Worm (Caenorhabditis elegans) whole organism, young adult: ENCODE results near the gene cah-2.

Experiments
- C06A6.2 ChIP-seq: fragments of 200-800 bp; sonication (Bioruptor generic); conservative IDR thresholded peaks from 2 replicates; pipeline ENCODE4 v1.3.6; 2022; ENCODE audit warnings: missing genetic modification characterization, missing compliant biosample characterization
- C17E4.6 ChIP-seq: fragments of 200-800 bp; sonication (Bioruptor generic); IDR thresholded peaks from 2 replicates; pipeline ENCODE4 v1.3.6; 2022; ENCODE audit warnings: missing genetic modification reagents, missing genetic modification characterization, missing compliant biosample characterization
- F10E7.11 ChIP-seq: sonication (generic microtip); optimal IDR thresholded peaks from 2 replicates; lab custom pipeline; 2017; ENCODE audit warnings: mild to moderate bottlenecking, missing genetic modification characterization, moderate library complexity, missing compliant biosample characterization
- F39B2.1 ChIP-seq: fragments of 200-800 bp; sonication (Bioruptor generic); IDR thresholded peaks from 2 replicates; pipeline ENCODE4 v1.3.6; 2022; ENCODE audit warnings: missing genetic modification reagents, missing genetic modification characterization, missing compliant biosample characterization
- F57C9.4 ChIP-seq: sonication (generic microtip); optimal IDR thresholded peaks from 2 replicates; lab custom pipeline; 2017; ENCODE audit warnings: mild to moderate bottlenecking, missing genetic modification characterization, missing compliant biosample characterization
- Y53G8AR.9 ChIP-seq: fragments of 200-800 bp; sonication (Bioruptor generic); conservative IDR thresholded peaks from 2 replicates; pipeline ENCODE4 v1.3.6; 2022; ENCODE audit warnings: missing genetic modification reagents, missing genetic modification characterization, missing compliant biosample characterization
- Y56A3A.18 ChIP-seq: fragments of 200-800 bp; sonication (Bioruptor generic); IDR thresholded peaks from 2 replicates; pipeline ENCODE4 v1.3.6; 2022; ENCODE audit warnings: missing genetic modification reagents, missing genetic modification characterization, missing compliant biosample characterization
- Y67H2A.10 ChIP-seq: fragments of 200-800 bp; sonication (Bioruptor generic); conservative IDR thresholded peaks from 2 replicates; pipeline ENCODE4 v1.3.6; 2022; ENCODE audit warnings: missing genetic modification reagents, missing genetic modification characterization, missing compliant biosample characterization
- Y95B8A.8 ChIP-seq: fragments of 200-800 bp; sonication (Bioruptor generic); IDR thresholded peaks from 2 replicates; pipeline ENCODE4 v1.3.6; 2022; ENCODE audit warnings: missing genetic modification reagents, missing genetic modification characterization, missing compliant biosample characterization
- akir-1 ChIP-seq: fragments of 200-800 bp; sonication (Bioruptor generic); optimal IDR thresholded peaks from 2 replicates; lab custom pipeline; 2018; ENCODE audit warnings: mild to moderate bottlenecking, missing genetic modification characterization, moderate library complexity, missing compliant biosample characterization
- aptf-2 ChIP-seq: fragments of 200-800 bp; sonication (Bioruptor generic); conservative IDR thresholded peaks from 2 replicates; pipeline ENCODE4 v1.3.6; 2022; ENCODE audit warnings: missing genetic modification reagents, missing genetic modification characterization, missing compliant biosample characterization
- aptf-3 ChIP-seq: fragments of 200-800 bp; sonication (Bioruptor generic); IDR thresholded peaks from 2 replicates; pipeline ENCODE4 v1.3.6; 2022; ENCODE audit warnings: missing genetic modification characterization, missing compliant biosample characterization
- athp-1 ChIP-seq: sonication (generic microtip); optimal IDR thresholded peaks from 2 replicates; lab custom pipeline; 2017; ENCODE audit warnings: mild to moderate bottlenecking, missing genetic modification characterization, missing compliant biosample characterization
- attf-6 ChIP-seq: fragments of 200-800 bp; sonication (Bioruptor generic); IDR thresholded peaks from 2 replicates; pipeline ENCODE4 v1.3.6; 2022; ENCODE audit warnings: missing genetic modification reagents, missing genetic modification characterization, missing compliant biosample characterization
- bed-1 ChIP-seq: fragments of 200-800 bp; sonication (Bioruptor generic); IDR thresholded peaks from 2 replicates; pipeline ENCODE4 v1.3.6; 2022; ENCODE audit warnings: missing genetic modification reagents, missing genetic modification characterization, missing compliant biosample characterization
- cebp-1 ChIP-seq, 2 experiments: fragments of 200-800 bp in 1 of 2; sonication (Bioruptor generic) in 1 of 2; sonication (generic microtip) in 1 of 2; IDR thresholded peaks in 1 of 2; optimal IDR thresholded peaks in 1 of 2; 2 replicates each; pipeline versions ENCODE4 v1.3.6 to Lab custom; 2017 to 2022; ENCODE audit warnings: missing compliant biosample characterization in 2 of 2, missing genetic modification characterization in 2 of 2, mild to moderate bottlenecking in 1 of 2, missing genetic modification reagents in 1 of 2, moderate library complexity in 1 of 2
- ceh-27 ChIP-seq: fragments of 200-800 bp; sonication (Bioruptor generic); optimal IDR thresholded peaks from 2 replicates; lab custom pipeline; 2018; ENCODE audit warnings: mild to moderate bottlenecking, missing genetic modification characterization, moderate library complexity, missing compliant biosample characterization
- ceh-58 ChIP-seq: fragments of 200-800 bp; sonication (Bioruptor generic); IDR thresholded peaks from 2 replicates; pipeline ENCODE4 v1.3.6; 2022; ENCODE audit warnings: missing genetic modification characterization, missing compliant biosample characterization
- ceh-79 ChIP-seq: sonication (generic microtip); optimal IDR thresholded peaks from 2 replicates; lab custom pipeline; 2017; ENCODE audit warnings: mild to moderate bottlenecking, missing genetic modification characterization, missing compliant biosample characterization
- chd-7 ChIP-seq: sonication (generic microtip); optimal IDR thresholded peaks from 2 replicates; lab custom pipeline; 2016; ENCODE audit warnings: mild to moderate bottlenecking, missing genetic modification characterization, moderate library complexity, missing compliant biosample characterization
- dox-1 ChIP-seq: fragments of 200-800 bp; sonication (Bioruptor generic); IDR thresholded peaks from 2 replicates; pipeline ENCODE4 v1.3.6; 2022; ENCODE audit warnings: missing genetic modification reagents, missing genetic modification characterization, missing compliant biosample characterization
- egrh-3 ChIP-seq: fragments of 200-800 bp; sonication (Bioruptor generic); IDR thresholded peaks from 2 replicates; pipeline ENCODE4 v1.3.6; 2022; ENCODE audit warnings: missing genetic modification reagents, missing genetic modification characterization, missing compliant biosample characterization
- ekl-4 ChIP-seq: fragments of 200-800 bp; sonication (Bioruptor generic); IDR thresholded peaks from 2 replicates; pipeline ENCODE4 v1.3.6; 2022; ENCODE audit warnings: missing genetic modification reagents, missing genetic modification characterization, missing compliant biosample characterization
- hlh-26 ChIP-seq: fragments of 200-800 bp; sonication (Bioruptor generic); conservative IDR thresholded peaks from 2 replicates; pipeline ENCODE4 v1.3.6; 2022; ENCODE audit warnings: missing genetic modification reagents, missing genetic modification characterization, missing compliant biosample characterization
- hmg-20 ChIP-seq: fragments of 200-800 bp; sonication (Bioruptor generic); IDR thresholded peaks from 2 replicates; pipeline ENCODE4 v1.3.6; 2022; ENCODE audit warnings: missing genetic modification reagents, missing genetic modification characterization, missing compliant biosample characterization
- let-607 ChIP-seq, 2 experiments: fragments of 200-800 bp in 1 of 2; sonication (Bioruptor generic) in 1 of 2; sonication (generic microtip) in 1 of 2; optimal IDR thresholded peaks; 2 replicates each; lab custom pipeline; 2016 to 2018; ENCODE audit warnings: mild to moderate bottlenecking in 2 of 2, missing compliant biosample characterization in 2 of 2, missing genetic modification characterization in 2 of 2, moderate library complexity in 2 of 2, missing genotype in 1 of 2
- madf-10 ChIP-seq: sonication (generic microtip); optimal IDR thresholded peaks from 2 replicates; lab custom pipeline; 2016; ENCODE audit warnings: mild to moderate bottlenecking, missing genetic modification characterization, missing compliant biosample characterization
- mes-4 ChIP-seq: sonication (generic microtip); optimal IDR thresholded peaks from 2 replicates; lab custom pipeline; 2016; ENCODE audit warnings: missing genotype, missing genetic modification characterization, missing compliant biosample characterization
- mxl-1 ChIP-seq: sonication (generic microtip); optimal IDR thresholded peaks from 2 replicates; lab custom pipeline; 2016; ENCODE audit warnings: missing genetic modification characterization, missing compliant biosample characterization
- nhr-179 ChIP-seq: sonication (generic microtip); optimal IDR thresholded peaks from 2 replicates; lab custom pipeline; 2016; ENCODE audit warnings: mild to moderate bottlenecking, missing genetic modification characterization, missing compliant biosample characterization
- nhr-80 ChIP-seq: sonication (generic microtip); optimal IDR thresholded peaks from 2 replicates; lab custom pipeline; 2016; ENCODE audit warnings: missing genetic modification characterization, missing compliant biosample characterization
- nhr-90 ChIP-seq: sonication (generic microtip); optimal IDR thresholded peaks from 2 replicates; lab custom pipeline; 2016; ENCODE audit warnings: missing genotype, mild to moderate bottlenecking, missing genetic modification characterization, missing compliant biosample characterization
- pbrm-1 ChIP-seq: fragments of 200-800 bp; sonication (Bioruptor generic); IDR thresholded peaks from 2 replicates; pipeline ENCODE4 v1.3.6; 2022; ENCODE audit warnings: missing genetic modification reagents, missing genetic modification characterization, missing compliant biosample characterization
- pha-4 ChIP-seq: fragments of 150-350 bp; sonication (generic microtip); optimal IDR thresholded peaks from 2 replicates; lab custom pipeline; 2014; ENCODE audit warnings: missing biosample characterization, missing genetic modification reagents, missing genetic modification characterization
- rcor-1 ChIP-seq: fragments of 200-800 bp; sonication (Bioruptor generic); IDR thresholded peaks from 2 replicates; pipeline ENCODE4 v1.3.6; 2022; ENCODE audit warnings: missing genetic modification reagents, missing genetic modification characterization, missing compliant biosample characterization
- rec-8 ChIP-seq, 2 experiments: sonication (generic microtip); optimal IDR thresholded peaks; 2 replicates each; lab custom pipeline; 2016; ENCODE audit warnings: mild to moderate bottlenecking in 2 of 2, missing genetic modification characterization in 2 of 2, missing genetic modification reagents in 2 of 2, missing genotype in 2 of 2, missing biosample characterization in 1 of 2, missing compliant biosample characterization in 1 of 2, moderate library complexity in 1 of 2
- repo-1 ChIP-seq: sonication (generic microtip); optimal IDR thresholded peaks from 2 replicates; lab custom pipeline; 2017; ENCODE audit warnings: mild to moderate bottlenecking, missing genetic modification characterization, missing compliant biosample characterization
- rpc-1 ChIP-seq, 2 experiments: fragments of 150-350 bp in 1 of 2; sonication (generic microtip) in 1 of 2; optimal IDR thresholded peaks; 2 replicates each; lab custom pipeline; 2014 to 2018; ENCODE audit warnings: missing biosample characterization in 1 of 2, missing genetic modification characterization in 1 of 2, missing genetic modification reagents in 1 of 2, missing genotype in 1 of 2
- sdz-38 ChIP-seq: sonication (generic microtip); optimal IDR thresholded peaks from 2 replicates; lab custom pipeline; 2016; ENCODE audit warnings: missing genotype, missing genetic modification characterization, missing compliant biosample characterization
- sea-2 ChIP-seq: fragments of 200-800 bp; sonication (Bioruptor generic); IDR thresholded peaks from 2 replicates; pipeline ENCODE4 v1.3.6; 2022; ENCODE audit warnings: missing genetic modification characterization, missing compliant biosample characterization
- snpc-1.3 ChIP-seq: sonication (generic microtip); optimal IDR thresholded peaks from 2 replicates; lab custom pipeline; 2017; ENCODE audit warnings: missing genetic modification characterization, mild to moderate bottlenecking, missing compliant biosample characterization, antibody characterized with exemption, moderate library complexity, missing genotype, missing genetic modification reagents; ENCODE audit not compliant: insufficient read depth
- snpc-3.4 ChIP-seq: sonication (generic microtip); optimal IDR thresholded peaks from 2 replicates; lab custom pipeline; 2017; ENCODE audit warnings: missing genetic modification characterization, mild to moderate bottlenecking, missing compliant biosample characterization, antibody characterized with exemption, moderate library complexity, missing genotype, missing genetic modification reagents
- snpc-4 ChIP-seq, 5 experiments: fragments of 150-350 bp in 1 of 5; sonication (generic microtip) in 4 of 5; optimal IDR thresholded peaks; 2 replicates each; lab custom pipeline; 2014 to 2018; ENCODE audit warnings: missing genetic modification characterization in 5 of 5, missing biosample characterization in 3 of 5, antibody characterized with exemption in 2 of 5, mild to moderate bottlenecking in 2 of 5, missing compliant biosample characterization in 2 of 5, missing genotype in 2 of 5, moderate library complexity in 2 of 5, missing genetic modification reagents in 1 of 5
- sptf-2 ChIP-seq: fragments of 200-800 bp; sonication (Bioruptor generic); optimal IDR thresholded peaks from 2 replicates; lab custom pipeline; 2018; ENCODE audit warnings: mild to moderate bottlenecking, missing genetic modification characterization, missing compliant biosample characterization
- unc-62 ChIP-seq: fragments of 150-350 bp; optimal IDR thresholded peaks from 2 replicates; lab custom pipeline; 2014; ENCODE audit warnings: missing biosample characterization, missing genetic modification reagents, missing genetic modification characterization
- ztf-18 ChIP-seq: sonication (generic microtip); optimal IDR thresholded peaks from 2 replicates; lab custom pipeline; 2016; ENCODE audit warnings: missing genotype, mild to moderate bottlenecking, missing genetic modification characterization, missing compliant biosample characterization
- ztf-22 ChIP-seq: fragments of 200-800 bp; sonication (Bioruptor generic); optimal IDR thresholded peaks from 2 replicates; lab custom pipeline; 2018; ENCODE audit warnings: mild to moderate bottlenecking, missing genetic modification characterization, moderate library complexity, missing compliant biosample characterization

cah-2 gene

ce11 chrII:7528210-7528609 is 45.3 kb upstream of the cah-2 start (continued):
- TF ChIP-seq mes-4 (tag; lab: Kevin White, UChicago), result no peak
- no peak for TF ChIP-seq rec-8 (tag; optimal IDR thresholded peaks at IDR 0.05; lab: Kevin White, UChicago)
- TF ChIP-seq pbrm-1 (GFP tag; lab: Robert Waterston, UW), result 0 out of 2 replicates have a peak, but pooled peaks have one; percentile 23
- TF ChIP-seq sea-2, result no peak
- no peak for TF ChIP-seq F57C9.4 (tag; lab: Kevin White, UChicago)
- TF ChIP-seq bed-1 (GFP tag; lab: Robert Waterston, UW), result no peak
- TF ChIP-seq cebp-1 (GFP tag; IDR thresholded peaks at IDR 0.05; lab: Robert Waterston, UW), result no peak
- no peak for TF ChIP-seq cebp-1 (tag; optimal IDR thresholded peaks at IDR 0.05; lab: Kevin White, UChicago)
- no peak for TF ChIP-seq ekl-4 (GFP tag; lab: Robert Waterston, UW)
- TF ChIP-seq snpc-4 (GFP tag; optimal IDR thresholded peaks at IDR 0.05; lab: Kevin White, UChicago), result no peak
- TF ChIP-seq snpc-4 (tag; optimal IDR thresholded peaks at IDR 0.05; lab: Kevin White, UChicago), result no peak
- no peak for TF ChIP-seq ceh-58 (GFP tag; lab: Robert Waterston, UW)
- no peak for TF ChIP-seq dox-1
- TF ChIP-seq sptf-2 (GFP tag; lab: Kevin White, UChicago), result no peak
- no peak for TF ChIP-seq hmg-20 (GFP tag; lab: Robert Waterston, UW)
- TF ChIP-seq F39B2.1 (GFP tag; lab: Robert Waterston, UW), result no peak
- no peak for TF ChIP-seq unc-62 (GFP tag; lab: Kevin White, UChicago)
- no peak for TF ChIP-seq ztf-18 (tag; lab: Kevin White, UChicago)
- TF ChIP-seq Y56A3A.18, result no peak
- no peak for TF ChIP-seq C17E4.6 (GFP tag; lab: Robert Waterston, UW)
- no peak for TF ChIP-seq mxl-1 (tag; lab: Kevin White, UChicago)
- TF ChIP-seq madf-10 (tag; lab: Kevin White, UChicago), result no peak
- TF ChIP-seq F10E7.11, result no peak
- peak; percentile 72 for TF ChIP-seq chd-7
- no peak for TF ChIP-seq snpc-3.4 (tag; lab: Kevin White, UChicago)
- TF ChIP-seq Y95B8A.8 (GFP tag; lab: Robert Waterston, UW), result peak; percentile 53; the same call in 1 of the 2 replicates
- TF ChIP-seq C06A6.2, result peak; percentile 69; the same call in 1 of the 2 replicates
- no peak for TF ChIP-seq hlh-26 (GFP tag; lab: Robert Waterston, UW)
- TF ChIP-seq repo-1 (tag; lab: Kevin White, UChicago), result no peak
- TF ChIP-seq nhr-90 (tag; lab: Kevin White, UChicago), result no peak
- TF ChIP-seq let-607 (tag; optimal IDR thresholded peaks at IDR 0.05; lab: Kevin White, UChicago), result peak in 1 of 2 experiments; percentile 62
- no peak for TF ChIP-seq akir-1 (GFP tag; lab: Kevin White, UChicago)
- TF ChIP-seq ceh-27 (GFP tag; lab: Kevin White, UChicago), result no peak
- no peak for TF ChIP-seq nhr-179 (tag; lab: Kevin White, UChicago)
- TF ChIP-seq aptf-2 (GFP tag; lab: Robert Waterston, UW), result no peak
- no peak for TF ChIP-seq rpc-1 (optimal IDR thresholded peaks at IDR 0.05; lab: Kevin White, UChicago)
- no peak for TF ChIP-seq rpc-1 (tag; optimal IDR thresholded peaks at IDR 0.05; lab: Kevin White, UChicago)
- TF ChIP-seq sdz-38 (tag; lab: Kevin White, UChicago), result no peak
- TF ChIP-seq attf-6 (GFP tag; lab: Robert Waterston, UW), result no peak
- TF ChIP-seq rcor-1, result no peak
- no peak for TF ChIP-seq snpc-1.3
- peak; percentile 28 for TF ChIP-seq ztf-22
- no peak for TF ChIP-seq Y67H2A.10 (GFP tag; lab: Robert Waterston, UW)
- TF ChIP-seq nhr-80 (tag; lab: Kevin White, UChicago), result peak; percentile 67
- TF ChIP-seq ceh-79 (tag; lab: Kevin White, UChicago), result no peak
- TF ChIP-seq egrh-3 (GFP tag; lab: Robert Waterston, UW), result no peak
- 0 out of 2 replicates have a peak, but pooled peaks have one; percentile 30 for TF ChIP-seq Y53G8AR.9
- TF ChIP-seq pha-4, result no peak
- no peak for TF ChIP-seq athp-1 (tag; lab: Kevin White, UChicago)
- TF ChIP-seq aptf-3 (GFP tag; lab: Robert Waterston, UW), result no peak
